Worm (Caenorhabditis elegans) whole organism, L4/young adult: ENCODE results near the gene F29A7.3.

Experiments
- W03F9.2 ChIP-seq: fragments of 150-350 bp; optimal IDR thresholded peaks from 2 replicates; lab custom pipeline; 2014; ENCODE audit warnings: missing biosample characterization, missing genetic modification characterization
- him-1 ChIP-seq: sonication (generic microtip); optimal IDR thresholded peaks from 2 replicates; lab custom pipeline; 2016; ENCODE audit warnings: missing genotype, missing genetic modification reagents, missing genetic modification characterization, missing compliant biosample characterization

DNA sequence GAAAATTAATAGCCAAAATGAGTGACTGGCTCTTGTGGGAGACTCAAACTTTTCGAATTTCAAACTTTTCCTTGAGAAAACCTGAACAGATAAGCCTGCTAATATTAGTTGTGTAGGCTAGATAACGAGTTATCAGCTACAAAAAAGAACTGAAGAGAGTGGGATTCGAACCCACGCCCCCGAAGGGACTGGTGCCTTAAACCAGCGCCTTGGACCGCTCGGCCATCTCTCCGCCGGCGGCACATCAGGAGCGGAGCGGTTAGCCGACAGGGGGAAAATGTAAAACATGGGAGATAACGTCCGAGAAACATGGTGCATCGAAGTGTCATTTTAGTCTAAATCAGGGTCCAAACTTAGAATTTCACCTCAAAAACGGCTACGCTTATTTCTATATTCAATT lies 17.5 kb upstream of the F29A7.3 start:
- TF ChIP-seq him-1 (no peak), W03F9.2 (tag; lab: Kevin White, UChicago) (no peak)
